Fruit fly (Drosophila melanogaster) whole organism, embryonic: ENCODE results near the gene CG3634.
A peak's percentile ranks its signal among the peaks of the same experiment; 100 is the strongest.

Experiments
- CG11093 ChIP-seq: fragments of 200-800 bp; sonication (Bioruptor generic); IDR thresholded peaks from 3 replicates; pipeline ENCODE4 v1.3.6; 2022; ENCODE audit warnings: missing biosample characterization, missing genetic modification characterization
- CG11247 ChIP-seq: fragments of 200-800 bp; sonication (Bioruptor generic); IDR thresholded peaks from 2 replicates; pipeline ENCODE4 v1.3.6; 2022; ENCODE audit warnings: missing biosample characterization, missing genetic modification characterization
- CG11398 ChIP-seq: fragments of 200-800 bp; sonication (Bioruptor generic); optimal IDR thresholded peaks from 2 replicates; lab custom pipeline; 2016; ENCODE audit warnings: missing biosample characterization, missing genetic modification characterization
- CG11456 ChIP-seq: fragments of 200-800 bp; sonication (Bioruptor generic); IDR thresholded peaks from 3 replicates; pipeline ENCODE4 v1.3.6; 2022; ENCODE audit warnings: missing biosample characterization, missing genetic modification characterization
- CG11723 ChIP-seq: fragments of 200-800 bp; sonication (Bioruptor generic); optimal IDR thresholded peaks from 2 replicates; lab custom pipeline; 2017; ENCODE audit warnings: missing biosample characterization, mild to moderate bottlenecking, missing genetic modification characterization
- CG12155 ChIP-seq: fragments of 200-800 bp; sonication (Bioruptor generic); optimal IDR thresholded peaks from 3 replicates; lab custom pipeline; 2016; ENCODE audit warnings: missing biosample characterization, missing genetic modification characterization
- CG12299 ChIP-seq: fragments of 200-800 bp; sonication (Bioruptor generic); optimal IDR thresholded peaks from 2 replicates; lab custom pipeline; 2018; ENCODE audit warnings: missing biosample characterization, mild to moderate bottlenecking, missing genetic modification characterization
- CG12942 ChIP-seq: fragments of 200-800 bp; sonication (Bioruptor generic); optimal IDR thresholded peaks from 3 replicates; lab custom pipeline; 2016; ENCODE audit warnings: missing biosample characterization, missing genetic modification characterization
- CG13287 ChIP-seq: fragments of 200-800 bp; sonication (Bioruptor generic); IDR thresholded peaks from 2 replicates; pipeline ENCODE4 v1.3.6; 2022; ENCODE audit warnings: missing biosample characterization, missing genetic modification characterization; ENCODE audit not compliant: partially characterized antibody
- CG13624 ChIP-seq: fragments of 200-800 bp; sonication (Bioruptor generic); optimal IDR thresholded peaks from 2 replicates; lab custom pipeline; 2016; ENCODE audit warnings: missing biosample characterization, missing genetic modification characterization
- CG14710 ChIP-seq: fragments of 200-800 bp; sonication (Bioruptor generic); optimal IDR thresholded peaks from 3 replicates; lab custom pipeline; 2019; ENCODE audit warnings: missing biosample characterization, mild to moderate bottlenecking, missing genetic modification characterization, moderate library complexity
- CG17359 ChIP-seq: fragments of 200-800 bp; sonication (Bioruptor generic); optimal IDR thresholded peaks from 3 replicates; lab custom pipeline; 2018; ENCODE audit warnings: missing biosample characterization, mild to moderate bottlenecking, missing genetic modification characterization, moderate library complexity
- CG17829 ChIP-seq: fragments of 200-800 bp; optimal IDR thresholded peaks from 2 replicates; lab custom pipeline; 2019; ENCODE audit warnings: missing biosample characterization, mild to moderate bottlenecking, missing genetic modification characterization, moderate library complexity
- CG17912 ChIP-seq: fragments of 200-800 bp; sonication (Bioruptor generic); optimal IDR thresholded peaks from 2 replicates; lab custom pipeline; 2018; ENCODE audit warnings: missing biosample characterization, mild to moderate bottlenecking, missing genetic modification characterization
- CG18262 ChIP-seq: fragments of 200-800 bp; optimal IDR thresholded peaks from 3 replicates; lab custom pipeline; 2019; ENCODE audit warnings: missing biosample characterization, mild to moderate bottlenecking, missing genetic modification characterization, moderate library complexity
- CG32532 ChIP-seq: fragments of 200-800 bp; sonication (Bioruptor generic); IDR thresholded peaks from 2 replicates; pipeline ENCODE4 v1.3.6; 2022; ENCODE audit warnings: missing biosample characterization, missing genetic modification characterization
- CG32772 ChIP-seq: fragments of 200-800 bp; sonication (Bioruptor generic); IDR thresholded peaks from 2 replicates; pipeline ENCODE4 v1.3.6; 2022; ENCODE audit warnings: missing biosample characterization, missing genetic modification characterization
- CG4854 ChIP-seq: fragments of 200-800 bp; sonication (Bioruptor generic); optimal IDR thresholded peaks from 2 replicates; lab custom pipeline; 2016; ENCODE audit warnings: missing biosample characterization, missing genetic modification characterization, inconsistent platforms
- CG6765 ChIP-seq: fragments of 200-800 bp; sonication (Bioruptor generic); optimal IDR thresholded peaks from 3 replicates; lab custom pipeline; 2017; ENCODE audit warnings: missing biosample characterization, mild to moderate bottlenecking, missing genetic modification characterization
- CG6854 ChIP-seq: fragments of 200-800 bp; sonication (Bioruptor generic); optimal IDR thresholded peaks from 3 replicates; lab custom pipeline; 2017; ENCODE audit warnings: missing biosample characterization, mild to moderate bottlenecking, missing genetic modification characterization
- CG7786 ChIP-seq: fragments of 200-800 bp; sonication (Bioruptor generic); optimal IDR thresholded peaks from 2 replicates; lab custom pipeline; 2016; ENCODE audit warnings: missing biosample characterization, missing genetic modification characterization
- CG9797 ChIP-seq: fragments of 200-800 bp; sonication (Bioruptor generic); optimal IDR thresholded peaks from 3 replicates; lab custom pipeline; 2018; ENCODE audit warnings: missing biosample characterization, mild to moderate bottlenecking, missing genetic modification characterization
- CrebB ChIP-seq: fragments of 200-800 bp; sonication (Bioruptor generic); optimal IDR thresholded peaks from 3 replicates; lab custom pipeline; 2018; ENCODE audit warnings: missing biosample characterization, mild to moderate bottlenecking, missing genetic modification characterization
- Dip3 ChIP-seq: fragments of 200-800 bp; sonication (Bioruptor generic); optimal IDR thresholded peaks from 3 replicates; lab custom pipeline; 2016; ENCODE audit warnings: missing biosample characterization, missing genetic modification characterization
- Dll ChIP-seq: fragments of 200-800 bp; sonication (Bioruptor generic); IDR thresholded peaks from 4 replicates; pipeline ENCODE4 v1.3.6; 2022; ENCODE audit warnings: missing biosample characterization, missing genetic modification characterization; ENCODE audit not compliant: partially characterized antibody
- HHEX ChIP-seq: fragments of 200-800 bp; sonication (Bioruptor generic); optimal IDR thresholded peaks from 3 replicates; lab custom pipeline; 2017; ENCODE audit warnings: missing biosample characterization, mild to moderate bottlenecking, missing genetic modification characterization, missing genetic modification reagents
- Hey ChIP-seq: fragments of 200-800 bp; sonication (Bioruptor generic); optimal IDR thresholded peaks from 3 replicates; lab custom pipeline; 2018; ENCODE audit warnings: missing biosample characterization, mild to moderate bottlenecking, missing genetic modification characterization
- Max ChIP-seq: fragments of 200-800 bp; sonication (Bioruptor generic); optimal IDR thresholded peaks from 2 replicates; lab custom pipeline; 2016; ENCODE audit warnings: missing biosample characterization, mild to moderate bottlenecking, missing genetic modification characterization
- Mes4 ChIP-seq: fragments of 200-800 bp; sonication (Bioruptor generic); optimal IDR thresholded peaks from 2 replicates; lab custom pipeline; 2016; ENCODE audit warnings: missing biosample characterization, missing genetic modification characterization
- NC2β ChIP-seq: fragments of 200-800 bp; sonication (Bioruptor generic); optimal IDR thresholded peaks from 2 replicates; lab custom pipeline; 2016; ENCODE audit warnings: missing biosample characterization, missing genetic modification characterization
- Optix ChIP-seq: fragments of 200-800 bp; sonication (Bioruptor generic); IDR thresholded peaks from 3 replicates; pipeline ENCODE4 v1.3.6; 2022; ENCODE audit warnings: missing biosample characterization, missing genetic modification characterization
- Sry-δ ChIP-seq: fragments of 200-800 bp; sonication (Bioruptor generic); optimal IDR thresholded peaks from 2 replicates; lab custom pipeline; 2016; ENCODE audit warnings: missing biosample characterization, missing genetic modification characterization
- aop ChIP-seq: fragments of 200-800 bp; sonication (Bioruptor generic); IDR thresholded peaks from 2 replicates; pipeline ENCODE4 v1.3.6; 2022; ENCODE audit warnings: missing biosample characterization, missing genetic modification characterization
- ash1 ChIP-seq: fragments of 200-800 bp; sonication (Bioruptor generic); optimal IDR thresholded peaks from 2 replicates; lab custom pipeline; 2018; ENCODE audit warnings: missing biosample characterization, mild to moderate bottlenecking, missing genetic modification characterization
- cas ChIP-seq: fragments of 200-800 bp; sonication (Bioruptor generic); IDR thresholded peaks from 2 replicates; pipeline ENCODE4 v1.3.6; 2022; ENCODE audit warnings: missing biosample characterization, missing genetic modification characterization
- dati ChIP-seq: fragments of 200-800 bp; sonication (Bioruptor generic); IDR thresholded peaks from 2 replicates; pipeline ENCODE4 v1.3.6; 2022; ENCODE audit warnings: missing biosample characterization, missing genetic modification characterization
- eve ChIP-seq, 2 experiments: fragments of >200 bp; optimal IDR thresholded peaks; 2 replicates each; lab custom pipeline; 2017; ENCODE audit warnings: missing biosample characterization in 2 of 2, missing genetic modification characterization in 2 of 2
- fd3F ChIP-seq: fragments of 200-800 bp; sonication (Bioruptor generic); optimal IDR thresholded peaks from 2 replicates; lab custom pipeline; 2018; ENCODE audit warnings: missing biosample characterization, mild to moderate bottlenecking, missing genetic modification characterization, moderate library complexity
- gcm2 ChIP-seq: fragments of 200-800 bp; sonication (Bioruptor generic); optimal IDR thresholded peaks from 2 replicates; lab custom pipeline; 2016; ENCODE audit warnings: missing biosample characterization, missing genetic modification characterization
- gfzf ChIP-seq: fragments of 200-800 bp; sonication (Bioruptor generic); optimal IDR thresholded peaks from 2 replicates; lab custom pipeline; 2016; ENCODE audit warnings: missing biosample characterization, mild to moderate bottlenecking, missing genetic modification characterization, moderate library complexity
- grau ChIP-seq: fragments of 200-800 bp; optimal IDR thresholded peaks from 3 replicates; lab custom pipeline; 2019; ENCODE audit warnings: missing biosample characterization, mild to moderate bottlenecking, missing genetic modification characterization, moderate library complexity
- lola ChIP-seq, 3 experiments: fragments of >200 bp in 2 of 3; fragments of 200-800 bp in 1 of 3; sonication (Bioruptor generic) in 1 of 3; optimal IDR thresholded peaks; 2 replicates each; lab custom pipeline; 2017 to 2019; ENCODE audit warnings: missing biosample characterization in 3 of 3, missing genetic modification characterization in 3 of 3, mild to moderate bottlenecking in 1 of 3, moderate library complexity in 1 of 3
- lov ChIP-seq, 2 experiments: fragments of 200-800 bp in 1 of 2; fragments of >200 bp in 1 of 2; sonication (Bioruptor generic) in 1 of 2; IDR thresholded peaks in 1 of 2; optimal IDR thresholded peaks in 1 of 2; 2 replicates in 1 of 2; 3 replicates in 1 of 2; pipeline versions ENCODE4 v1.3.6 to Lab custom; 2017 to 2022; ENCODE audit warnings: missing biosample characterization in 1 of 2, missing genetic modification characterization in 1 of 2
- pros ChIP-seq: fragments of 200-800 bp; sonication (Bioruptor generic); optimal IDR thresholded peaks from 3 replicates; lab custom pipeline; 2019; ENCODE audit warnings: missing biosample characterization, mild to moderate bottlenecking, missing genetic modification characterization, moderate library complexity
- run ChIP-seq: fragments of 200-800 bp; sonication (Bioruptor generic); optimal IDR thresholded peaks from 3 replicates; lab custom pipeline; 2018; ENCODE audit warnings: missing biosample characterization, mild to moderate bottlenecking, missing genetic modification characterization
- seq ChIP-seq: fragments of 200-800 bp; sonication (Bioruptor generic); IDR thresholded peaks from 2 replicates; pipeline ENCODE4 v1.3.6; 2022; ENCODE audit warnings: missing biosample characterization, missing genetic modification characterization
- tna ChIP-seq: fragments of 200-800 bp; sonication (Bioruptor generic); IDR thresholded peaks from 2 replicates; pipeline ENCODE4 v1.3.6; 2022; ENCODE audit warnings: missing biosample characterization, missing genetic modification characterization; ENCODE audit not compliant: partially characterized antibody
- unpg ChIP-seq: fragments of 200-800 bp; sonication (Bioruptor generic); optimal IDR thresholded peaks from 3 replicates; lab custom pipeline; 2018; ENCODE audit warnings: missing biosample characterization, mild to moderate bottlenecking, missing genetic modification characterization, moderate library complexity
- usp ChIP-seq: fragments of >200 bp; optimal IDR thresholded peaks from 2 replicates; lab custom pipeline; 2017; ENCODE audit warnings: missing biosample characterization, missing genetic modification characterization
- wor ChIP-seq: fragments of 200-800 bp; sonication (Bioruptor generic); IDR thresholded peaks from 2 replicates; pipeline ENCODE4 v1.3.6; 2022; ENCODE audit warnings: missing biosample characterization, missing genetic modification characterization

The CG3634 gene

dm6 chr3L:20785742-20786427 lies 23.2 kb downstream of the CG3634 start, which contains the start of gene Pcif1 (continued):
- peak; percentile 26 for TF ChIP-seq grau (tag; lab: Kevin White, UChicago)
- TF ChIP-seq gcm2 = no peak
- TF ChIP-seq Sry-δ (GFP tag; lab: Kevin White, UChicago) = peak; percentile 95
- TF ChIP-seq pros = no peak
- peak; percentile 22 for TF ChIP-seq CG4854 (GFP tag; lab: Kevin White, UChicago)
- TF ChIP-seq CG6854 = peak; percentile 37
- peak; percentile 52 for TF ChIP-seq CG9797 (GFP tag; lab: Kevin White, UChicago)
- TF ChIP-seq CG17359 (tag; lab: Kevin White, UChicago) = no peak
- no peak for TF ChIP-seq CG6765
- TF ChIP-seq CG11093 (GFP tag; lab: Robert Waterston, UW) = no peak
- no peak for TF ChIP-seq aop (GFP tag; lab: Robert Waterston, UW)
- TF ChIP-seq CG18262 (tag; lab: Kevin White, UChicago) = no peak
- TF ChIP-seq lov (optimal IDR thresholded peaks at IDR 0.05; lab: Kevin White, UChicago) = no peak
- TF ChIP-seq lov (GFP tag; IDR thresholded peaks at IDR 0.05; lab: Robert Waterston, UW) = no peak
- peak; percentile 98 for TF ChIP-seq Dll (GFP tag; lab: Robert Waterston, UW)
- TF ChIP-seq Optix = no peak
- TF ChIP-seq Max (GFP tag; lab: Kevin White, UChicago) = no peak
- TF ChIP-seq gfzf = peak; percentile 23
- peak; percentile 4 for TF ChIP-seq CG12299 (tag; lab: Kevin White, UChicago)
- peak; percentile 64 for TF ChIP-seq CG17829 (tag; lab: Kevin White, UChicago)
- 0 out of 2 replicates have a peak, but pooled peaks have one; percentile 31 for TF ChIP-seq cas (GFP tag; lab: Robert Waterston, UW)
- no peak for TF ChIP-seq CG32772
- no peak for TF ChIP-seq CG11456
- TF ChIP-seq CG17912 (GFP tag; lab: Kevin White, UChicago) = no peak
- no peak for TF ChIP-seq CG7786 (GFP tag; lab: Kevin White, UChicago)
- no peak for TF ChIP-seq run (tag; lab: Kevin White, UChicago)
- no peak for TF ChIP-seq CG13624 (GFP tag; lab: Kevin White, UChicago)
- no peak for TF ChIP-seq Hey (tag; lab: Kevin White, UChicago)
- TF ChIP-seq CG32532 = peak; percentile 16; the same call in 1 of the 2 replicates
- TF ChIP-seq Mes4 (GFP tag; lab: Kevin White, UChicago) = no peak
- TF ChIP-seq seq (GFP tag; lab: Robert Waterston, UW) = no peak
- no peak for TF ChIP-seq Dip3 (GFP tag; lab: Kevin White, UChicago)
- TF ChIP-seq eve (GFP tag; optimal IDR thresholded peaks at IDR 0.05; lab: Kevin White, UChicago) = no peak
- no peak for TF ChIP-seq fd3F
- peak; percentile 99 for TF ChIP-seq tna
- no peak for TF ChIP-seq CrebB (tag; lab: Kevin White, UChicago)
- TF ChIP-seq wor (GFP tag; lab: Robert Waterston, UW) = no peak
- no peak for TF ChIP-seq CG11398 (GFP tag; lab: Kevin White, UChicago)
- no peak for TF ChIP-seq CG12155 (GFP tag; lab: Kevin White, UChicago)
- TF ChIP-seq CG14710 (tag; lab: Kevin White, UChicago) = peak; percentile 61
- TF ChIP-seq unpg (GFP tag; lab: Kevin White, UChicago) = peak; percentile 28
- no peak for TF ChIP-seq HHEX
- TF ChIP-seq lola (GFP tag; optimal IDR thresholded peaks at IDR 0.05; lab: Kevin White, UChicago) = no peak
- no peak for TF ChIP-seq CG11247 (GFP tag; lab: Robert Waterston, UW)
- TF ChIP-seq usp (GFP tag; lab: Kevin White, UChicago) = no peak
- no peak for TF ChIP-seq CG12942
- no peak for TF ChIP-seq CG11723 (GFP tag; lab: Kevin White, UChicago)
- TF ChIP-seq CG13287 (GFP tag; lab: Robert Waterston, UW) = peak; percentile 99
- no peak for TF ChIP-seq NC2β (GFP tag; lab: Kevin White, UChicago)
- no peak for TF ChIP-seq dati (GFP tag; lab: Robert Waterston, UW)
- TF ChIP-seq ash1 (GFP tag; lab: Kevin White, UChicago) = no peak
